Fruit fly (Drosophila melanogaster): ENCODE measurements around the gene CG5104.

The CG5104 gene

DNA sequence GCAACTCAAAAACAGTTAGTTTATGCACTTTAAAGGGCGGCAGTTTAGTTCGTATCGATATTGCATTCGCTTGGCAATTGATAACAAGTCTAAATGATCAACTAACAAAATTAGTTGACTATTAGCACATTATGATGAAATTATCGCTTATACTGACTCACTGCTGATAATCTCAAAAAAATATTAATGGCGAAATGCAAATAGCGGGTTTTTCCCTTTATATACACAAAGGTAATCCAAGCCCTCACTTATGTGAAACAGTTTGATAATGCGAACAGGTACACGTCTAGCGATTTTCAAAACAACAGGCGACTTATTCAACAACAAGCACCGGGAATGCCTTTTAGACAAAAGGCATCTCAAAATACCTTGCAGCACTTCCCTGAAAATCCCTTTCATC, 6.7 kb upstream of the CG5104 start:
- TF ChIP-seq h (GFP tag; optimal IDR thresholded peaks at IDR 0.05) (no peak), Rel (GFP tag; optimal IDR thresholded peaks at IDR 0.05) (no peak), Rel (tag; optimal IDR thresholded peaks at IDR 0.05) (peak; percentile 97)

DNA sequence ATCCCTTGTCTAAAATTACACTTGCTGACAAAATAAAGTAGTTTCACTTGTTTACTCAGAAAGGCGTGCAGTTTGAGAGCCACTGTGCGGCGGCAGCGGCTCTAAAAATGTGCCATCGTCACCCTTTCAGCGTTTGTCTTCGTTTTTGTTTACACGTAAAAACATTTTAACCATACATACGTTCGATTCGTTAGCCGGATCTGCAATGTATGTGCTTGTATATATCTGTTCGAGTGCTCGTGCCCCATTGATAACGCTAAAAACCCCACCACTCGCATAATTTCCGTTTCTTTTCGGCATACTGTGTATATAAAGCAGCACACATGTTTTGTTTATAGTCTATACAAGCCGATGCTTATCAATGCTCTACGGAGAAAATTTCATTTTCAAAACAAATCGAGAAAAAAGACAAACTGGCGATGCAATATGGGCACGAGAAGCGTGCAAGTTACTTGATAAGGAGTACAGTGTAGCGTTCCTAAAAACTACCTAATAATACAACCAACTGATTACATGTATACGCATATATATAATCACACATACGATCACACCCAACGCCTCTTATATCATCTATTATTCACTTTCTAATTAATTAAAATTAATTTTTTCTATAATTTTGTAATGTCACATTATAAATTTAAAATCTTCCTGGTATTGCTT, 4.2 kb upstream of the CG5104 start:
- TF ChIP-seq Myc (optimal IDR thresholded peaks at IDR 0.05) (no peak), br (GFP tag; optimal IDR thresholded peaks at IDR 0.05) (peak; percentile 16), Hr78 (GFP tag; optimal IDR thresholded peaks at IDR 0.05) (no peak), Sp1 (GFP tag; optimal IDR thresholded peaks at IDR 0.05) (peak; percentile 56), brk (GFP tag; optimal IDR thresholded peaks at IDR 0.05) (peak; percentile 4), Rel (GFP tag; optimal IDR thresholded peaks at IDR 0.05) (no peak), Rel (tag; optimal IDR thresholded peaks at IDR 0.05) (peak; percentile 96), rgr (GFP tag; optimal IDR thresholded peaks at IDR 0.05) (peak; percentile 63), tai (GFP tag; optimal IDR thresholded peaks at IDR 0.05) (no peak), Jra (GFP tag; optimal IDR thresholded peaks at IDR 0.05) (no peak), h (GFP tag; optimal IDR thresholded peaks at IDR 0.05) (peak; percentile 65), foxo (GFP tag; optimal IDR thresholded peaks at IDR 0.05) (peak in 1 of 2 experiments; percentile 63), Hnf4 (GFP tag; optimal IDR thresholded peaks at IDR 0.05) (no peak), fru (GFP tag; optimal IDR thresholded peaks at IDR 0.05) (peak; percentile 34), OdsH (GFP tag; optimal IDR thresholded peaks at IDR 0.05) (peak; percentile 56), HLH106 (tag; optimal IDR thresholded peaks at IDR 0.05) (peak; percentile 64), woc (GFP tag; optimal IDR thresholded peaks at IDR 0.05) (no peak)

DNA sequence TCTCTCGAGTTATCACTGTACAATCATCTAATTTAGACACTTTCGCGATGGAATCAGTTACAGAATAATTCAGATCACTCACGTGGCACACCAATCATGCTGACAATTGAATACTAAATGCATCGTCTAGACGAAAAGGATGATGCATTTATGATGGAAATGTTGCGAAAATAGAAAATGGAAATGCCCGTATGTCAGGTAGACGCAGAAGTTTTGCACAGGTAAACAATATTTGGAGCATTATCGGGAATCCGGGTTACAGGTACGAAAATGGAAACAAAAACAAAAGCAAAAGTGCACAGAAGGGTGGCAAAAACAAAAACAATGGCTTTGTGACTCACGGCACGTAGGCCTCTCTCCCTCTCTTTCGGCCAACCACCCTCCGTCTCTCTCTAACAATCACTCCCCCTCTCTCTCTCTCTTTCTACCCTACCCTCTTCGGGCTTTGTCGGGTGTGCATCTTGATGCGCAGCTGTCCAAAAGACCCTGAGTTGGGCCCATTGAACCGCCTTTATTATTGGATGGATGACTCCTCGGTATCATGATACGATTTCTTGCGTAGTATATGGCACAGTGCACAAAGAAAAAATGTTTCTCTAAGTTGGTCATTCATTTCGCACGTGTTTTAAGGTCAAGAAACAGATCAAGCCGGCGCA, 3.5 kb upstream of the CG5104 start:
- TF ChIP-seq Hr78 (GFP tag; optimal IDR thresholded peaks at IDR 0.05) (no peak), CG9705 (GFP tag; optimal IDR thresholded peaks at IDR 0.05) (no peak), Jra (GFP tag; optimal IDR thresholded peaks at IDR 0.05) (peak; percentile 90), Hr83 (GFP tag; optimal IDR thresholded peaks at IDR 0.05; ENCODE audit: poor library complexity, severe bottlenecking) (peak; percentile 83), CrebA (GFP tag; optimal IDR thresholded peaks at IDR 0.05; ENCODE audit: borderline replicate concordance) (peak; percentile 46), dsf (GFP tag; optimal IDR thresholded peaks at IDR 0.05; ENCODE audit: borderline replicate concordance) (no peak), Dif (GFP tag; optimal IDR thresholded peaks at IDR 0.05; ENCODE audit: partially characterized antibody) (peak; percentile 37), Abd-B (GFP tag; optimal IDR thresholded peaks at IDR 0.05) (no peak), Dfd (GFP tag; optimal IDR thresholded peaks at IDR 0.05) (no peak), ey (GFP tag; optimal IDR thresholded peaks at IDR 0.05) (no peak), CG32264 (GFP tag; optimal IDR thresholded peaks at IDR 0.05) (no peak), Hnf4 (GFP tag; optimal IDR thresholded peaks at IDR 0.05) (peak; percentile 11), HLH106 (tag; optimal IDR thresholded peaks at IDR 0.05) (no peak), pan (optimal IDR thresholded peaks at IDR 0.05) (no peak), brk (GFP tag; optimal IDR thresholded peaks at IDR 0.05) (no peak), sage (GFP tag; optimal IDR thresholded peaks at IDR 0.05) (no peak), dmrt93B (GFP tag; optimal IDR thresholded peaks at IDR 0.05) (no peak), Myc (optimal IDR thresholded peaks at IDR 0.05) (no peak), jim (GFP tag; optimal IDR thresholded peaks at IDR 0.05) (no peak), GATAd (GFP tag; optimal IDR thresholded peaks at IDR 0.05) (no peak), Mio (GFP tag; optimal IDR thresholded peaks at IDR 0.05) (no peak), usp (GFP tag; optimal IDR thresholded peaks at IDR 0.05) (no peak), rgr (GFP tag; optimal IDR thresholded peaks at IDR 0.05) (no peak), Sp1 (GFP tag; optimal IDR thresholded peaks at IDR 0.05) (no peak), dl (GFP tag; optimal IDR thresholded peaks at IDR 0.05; ENCODE audit: insufficient read depth in 1 of 2, partially characterized antibody in 2 of 2) (peak in 1 of 2 experiments; percentile 77), fru (GFP tag; optimal IDR thresholded peaks at IDR 0.05) (no peak), h (GFP tag; optimal IDR thresholded peaks at IDR 0.05) (no peak), woc (GFP tag; optimal IDR thresholded peaks at IDR 0.05) (no peak), OdsH (GFP tag; optimal IDR thresholded peaks at IDR 0.05) (no peak), br (GFP tag; optimal IDR thresholded peaks at IDR 0.05) (no peak), N (GFP tag; optimal IDR thresholded peaks at IDR 0.05) (no peak), psq (GFP tag; optimal IDR thresholded peaks at IDR 0.05) (peak; percentile 86), foxo (GFP tag; optimal IDR thresholded peaks at IDR 0.05) (no peak), lola (GFP tag; optimal IDR thresholded peaks at IDR 0.05) (no peak), tai (GFP tag; optimal IDR thresholded peaks at IDR 0.05) (no peak), Vsx2 (GFP tag; optimal IDR thresholded peaks at IDR 0.05; ENCODE audit: partially characterized antibody) (no peak), sv (GFP tag; optimal IDR thresholded peaks at IDR 0.05) (no peak), Rel (GFP tag; optimal IDR thresholded peaks at IDR 0.05) (no peak), Rel (tag; optimal IDR thresholded peaks at IDR 0.05) (peak; percentile 84)
